Fruit fly (Drosophila melanogaster): ENCODE results near the gene BBIP1.

BBIP1 gene

DNA sequence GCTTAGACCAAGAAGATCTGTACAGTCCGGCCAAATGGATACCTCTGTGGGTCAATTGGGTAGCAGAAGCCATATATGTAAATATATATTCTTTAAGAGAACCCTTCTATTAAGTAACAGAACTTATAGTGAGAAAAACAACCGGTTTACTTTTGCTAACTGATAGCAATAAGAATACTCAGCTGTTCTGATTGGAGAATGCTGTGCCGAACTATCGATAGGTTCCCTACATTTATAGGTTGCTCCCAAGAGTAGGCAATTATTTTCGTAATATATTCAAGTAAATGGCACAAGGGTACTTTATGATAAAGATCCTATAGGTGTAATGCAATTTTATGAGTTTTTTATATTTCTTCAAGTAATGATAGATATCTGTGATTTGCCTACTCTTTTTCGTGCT lies 52.2 kb downstream of the BBIP1 start, which contains the start of gene GstZ1:
Gene GstZ1 (minus strand): TSS at position 174 of the 400 bp plus-strand sequence.
- TF ChIP-seq CG12768 (GFP tag; optimal IDR thresholded peaks at IDR 0.05) (no peak), CG14711 (tag; optimal IDR thresholded peaks at IDR 0.05) (no peak), CG5204 (GFP tag; optimal IDR thresholded peaks at IDR 0.05) (no peak), toe (GFP tag; optimal IDR thresholded peaks at IDR 0.05) (no peak), CG11617 (GFP tag; optimal IDR thresholded peaks at IDR 0.05) (no peak), pad (GFP tag; optimal IDR thresholded peaks at IDR 0.05) (no peak), cnc (optimal IDR thresholded peaks at IDR 0.05) (no peak), tj (GFP tag; optimal IDR thresholded peaks at IDR 0.05) (no peak), cic (GFP tag; optimal IDR thresholded peaks at IDR 0.05) (peak; percentile 2), Hr96 (GFP tag; optimal IDR thresholded peaks at IDR 0.05) (no peak), bab1 (GFP tag; optimal IDR thresholded peaks at IDR 0.05) (peak; percentile 33)

Measured in whole organism, adult.